Fruit fly (Drosophila melanogaster): ENCODE results near the gene CG17917.
A peak's percentile ranks its signal among the peaks of the same experiment; 100 is the strongest.

The CG17917 gene

dm6 chr3R:6373512-6374306 is 31.9 kb downstream of the CG17917 start (continued):
- no peak for TF ChIP-seq CG8319 (GFP tag; optimal IDR thresholded peaks at IDR 0.05)
- TF ChIP-seq fkh (GFP tag; optimal IDR thresholded peaks at IDR 0.05), result peak; percentile 92
- TF ChIP-seq CG10631 (GFP tag; optimal IDR thresholded peaks at IDR 0.05), result peak; percentile 37
- peak; percentile 60 for TF ChIP-seq CG8119 (GFP tag; IDR thresholded peaks at IDR 0.05)
- TF ChIP-seq vri (GFP tag; optimal IDR thresholded peaks at IDR 0.05), result no peak
- TF ChIP-seq CG6276 (GFP tag; optimal IDR thresholded peaks at IDR 0.05), result no peak
- TF ChIP-seq Hr38 (GFP tag; optimal IDR thresholded peaks at IDR 0.05), result no peak
- TF ChIP-seq fd59A (GFP tag; optimal IDR thresholded peaks at IDR 0.05), result no peak
- TF ChIP-seq pdm3 (GFP tag; optimal IDR thresholded peaks at IDR 0.05), result peak; percentile 47
- TF ChIP-seq CG1621 (tag; optimal IDR thresholded peaks at IDR 0.05), result no peak
- peak; percentile 33; the same call in 1 of the 2 replicates for TF ChIP-seq CG15336 (GFP tag; IDR thresholded peaks at IDR 0.05)
- peak; percentile 59 for TF ChIP-seq OdsH (GFP tag; optimal IDR thresholded peaks at IDR 0.05)
- TF ChIP-seq salr (GFP tag; optimal IDR thresholded peaks at IDR 0.05), result no peak
- peak; percentile 27 for TF ChIP-seq cyc (GFP tag; optimal IDR thresholded peaks at IDR 0.05)
- TF ChIP-seq CG7368 (GFP tag; optimal IDR thresholded peaks at IDR 0.05), result no peak
- no peak for TF ChIP-seq Lpt (GFP tag; optimal IDR thresholded peaks at IDR 0.05)
- peak; percentile 60 for TF ChIP-seq Hr4 (GFP tag; optimal IDR thresholded peaks at IDR 0.05)
- TF ChIP-seq Sox102F (GFP tag; optimal IDR thresholded peaks at IDR 0.05), result no peak
- TF ChIP-seq CG16779 (tag; optimal IDR thresholded peaks at IDR 0.05), result no peak
- no peak for TF ChIP-seq CG4318 (GFP tag; optimal IDR thresholded peaks at IDR 0.05)
- TF ChIP-seq eg (GFP tag; IDR thresholded peaks at IDR 0.05), result peak; percentile 57; the same call in 1 of the 3 replicates
- TF ChIP-seq esn (GFP tag; optimal IDR thresholded peaks at IDR 0.05), result peak; percentile 69
- no peak for TF ChIP-seq CG8632 (GFP tag; optimal IDR thresholded peaks at IDR 0.05)
- no peak for TF ChIP-seq CG9139 (GFP tag; optimal IDR thresholded peaks at IDR 0.05)
- TF ChIP-seq Eip78C (GFP tag), result peak; percentile 77
- TF ChIP-seq Ets96B (tag; optimal IDR thresholded peaks at IDR 0.05), result peak; percentile 18

dm6 chr3R:6374307-6374574 is 32.5 kb downstream of the CG17917 start, which contains the start of gene CG42564:
Gene CG42564, plus strand, starts transcription at chr3R:6374475.
- TF ChIP-seq CG16779 (tag; optimal IDR thresholded peaks at IDR 0.05), result no peak
- TF ChIP-seq esn (GFP tag; optimal IDR thresholded peaks at IDR 0.05), result peak; percentile 33
- TF ChIP-seq salr (GFP tag; optimal IDR thresholded peaks at IDR 0.05), result no peak

dm6 chr3R:6375944-6376343 is 34.2 kb downstream of the CG17917 start, which contains the start of gene CRAT:
Gene CRAT, minus strand, starts transcription at chr3R:6376044.
- TF ChIP-seq CG6276 (GFP tag; optimal IDR thresholded peaks at IDR 0.05), result no peak
- TF ChIP-seq CG15336 (GFP tag; IDR thresholded peaks at IDR 0.05), result no peak
- no peak for TF ChIP-seq Hr4 (GFP tag; optimal IDR thresholded peaks at IDR 0.05)
- no peak for TF ChIP-seq eg (GFP tag; IDR thresholded peaks at IDR 0.05)
- TF ChIP-seq Eip93F (GFP tag; optimal IDR thresholded peaks at IDR 0.05), result no peak

dm6 chr3R:6377497-6377896 is 35.7 kb downstream of the CG17917 start, which contains the start of gene CG42537:
Gene CG42537, plus strand, starts transcription at chr3R:6377797.
- no peak for TF ChIP-seq dac (GFP tag; optimal IDR thresholded peaks at IDR 0.05)
- no peak for TF ChIP-seq Met (GFP tag; optimal IDR thresholded peaks at IDR 0.05)
- no peak for TF ChIP-seq Smox (GFP tag; optimal IDR thresholded peaks at IDR 0.05)
- TF ChIP-seq CG6276 (GFP tag; optimal IDR thresholded peaks at IDR 0.05), result no peak
- no peak for TF ChIP-seq CG3919 (GFP tag; optimal IDR thresholded peaks at IDR 0.05)
- TF ChIP-seq CG16779 (tag; optimal IDR thresholded peaks at IDR 0.05), result no peak
- no peak for TF ChIP-seq CG6854 (GFP tag; optimal IDR thresholded peaks at IDR 0.05)
- no peak for TF ChIP-seq CG9139 (GFP tag; optimal IDR thresholded peaks at IDR 0.05)
- no peak for TF ChIP-seq Eip93F (GFP tag; optimal IDR thresholded peaks at IDR 0.05)
- TF ChIP-seq CG8632 (GFP tag; optimal IDR thresholded peaks at IDR 0.05), result no peak
- no peak for TF ChIP-seq CG1621 (tag; optimal IDR thresholded peaks at IDR 0.05)
- TF ChIP-seq fd85E (GFP tag; optimal IDR thresholded peaks at IDR 0.05), result no peak
- no peak for TF ChIP-seq Eip78C (GFP tag)
- no peak for TF ChIP-seq fd59A (GFP tag; optimal IDR thresholded peaks at IDR 0.05)
- TF ChIP-seq vri (GFP tag; optimal IDR thresholded peaks at IDR 0.05), result no peak
- TF ChIP-seq OdsH (GFP tag; optimal IDR thresholded peaks at IDR 0.05), result no peak
- no peak for TF ChIP-seq Gug (GFP tag; IDR thresholded peaks at IDR 0.05)
- TF ChIP-seq salr (GFP tag; optimal IDR thresholded peaks at IDR 0.05), result no peak
- TF ChIP-seq CG11902 (GFP tag; optimal IDR thresholded peaks at IDR 0.05), result no peak
